Fruit fly (Drosophila melanogaster) whole organism, wandering third instar larva: ENCODE data around the gene CG5280.
A peak's percentile ranks its signal among the peaks of the same experiment; 100 is the strongest.

Experiments
- Hr78 ChIP-seq: fragments of >200 bp; optimal IDR thresholded peaks from 2 replicates; lab custom pipeline; 2017; ENCODE audit warnings: missing biosample characterization, missing genetic modification characterization
- Mio ChIP-seq: sonication (Bioruptor generic); optimal IDR thresholded peaks from 2 replicates; lab custom pipeline; 2016; ENCODE audit warnings: missing biosample characterization, missing genetic modification characterization
- Myc ChIP-seq: fragments of >200 bp; optimal IDR thresholded peaks from 2 replicates; lab custom pipeline; 2017
- Rel ChIP-seq, 2 experiments: fragments of 200-800 bp; sonication (Bioruptor generic) in 1 of 2; optimal IDR thresholded peaks; 2 replicates in 1 of 2; 3 replicates in 1 of 2; lab custom pipeline; 2016 to 2019; ENCODE audit warnings: mild to moderate bottlenecking in 2 of 2, missing biosample characterization in 2 of 2, missing genetic modification characterization in 2 of 2, moderate library complexity in 1 of 2
- pan ChIP-seq: fragments of >200 bp; optimal IDR thresholded peaks from 2 replicates; lab custom pipeline; 2017
- psq ChIP-seq: fragments of 200-800 bp; sonication (Bioruptor generic); optimal IDR thresholded peaks from 3 replicates; lab custom pipeline; 2017; ENCODE audit warnings: missing biosample characterization, mild to moderate bottlenecking, missing genetic modification characterization, moderate library complexity
- tai ChIP-seq: sonication (Bioruptor generic); optimal IDR thresholded peaks from 2 replicates; lab custom pipeline; 2016; ENCODE audit warnings: missing biosample characterization, missing genetic modification characterization
- woc ChIP-seq: sonication (Bioruptor generic); optimal IDR thresholded peaks from 2 replicates; lab custom pipeline; 2016; ENCODE audit warnings: missing biosample characterization, mild to moderate bottlenecking, missing genetic modification characterization

DNA sequence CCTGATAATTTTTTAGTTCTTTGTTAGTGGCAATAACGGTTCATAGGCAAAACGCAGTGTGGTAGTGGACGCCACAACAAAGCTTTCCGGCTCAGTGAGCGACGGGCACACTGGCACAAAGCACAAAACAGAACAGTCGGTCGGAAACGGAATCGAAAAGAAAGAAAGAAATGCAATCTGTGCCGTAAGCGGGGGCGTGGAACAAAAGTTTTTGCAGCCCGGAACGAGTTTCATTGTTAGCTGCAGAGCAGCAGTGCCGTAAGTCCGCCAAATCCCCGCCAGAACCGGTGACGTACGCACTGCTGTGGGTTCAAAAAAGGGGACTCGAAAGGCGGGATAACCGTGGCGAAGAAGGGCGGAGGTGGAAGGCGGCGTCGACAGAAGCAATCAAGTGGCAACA is 21.6 kb downstream of the CG5280 start, which contains the start of gene CG5026:
- no peak for TF ChIP-seq Hr78
- TF ChIP-seq Mio (GFP tag; lab: Kevin White, UChicago) = no peak
- TF ChIP-seq psq (GFP tag; lab: Kevin White, UChicago) = peak; percentile 93
- no peak for TF ChIP-seq tai
- no peak for TF ChIP-seq woc (GFP tag; lab: Kevin White, UChicago)
- no peak for TF ChIP-seq Rel (GFP tag; optimal IDR thresholded peaks at IDR 0.05; lab: Kevin White, UChicago)
- TF ChIP-seq Rel (tag; optimal IDR thresholded peaks at IDR 0.05; lab: Kevin White, UChicago) = peak; percentile 76
- TF ChIP-seq Myc (lab: Kevin White, UChicago) = no peak
- no peak for TF ChIP-seq pan (lab: Kevin White, UChicago)
